Fruit fly (Drosophila melanogaster) whole organism, wandering third instar larva: ENCODE results near the gene CG7900.

Source experiments
- GATAd ChIP-seq: sonication (Bioruptor generic); optimal IDR thresholded peaks from 2 replicates; lab custom pipeline; 2016; ENCODE audit warnings: missing biosample characterization, missing genetic modification characterization
- Hnf4 ChIP-seq: fragments of 200-800 bp; sonication (Bioruptor generic); optimal IDR thresholded peaks from 2 replicates; lab custom pipeline; 2016; ENCODE audit warnings: missing biosample characterization, mild to moderate bottlenecking, missing genetic modification characterization
- Mio ChIP-seq: sonication (Bioruptor generic); optimal IDR thresholded peaks from 2 replicates; lab custom pipeline; 2016; ENCODE audit warnings: missing biosample characterization, missing genetic modification characterization
- N ChIP-seq: fragments of >200 bp; optimal IDR thresholded peaks from 2 replicates; lab custom pipeline; 2018; ENCODE audit warnings: missing biosample characterization, missing external identifiers, missing genetic modification characterization
- OdsH ChIP-seq: fragments of 200-800 bp; sonication (Bioruptor generic); optimal IDR thresholded peaks from 2 replicates; lab custom pipeline; 2016; ENCODE audit warnings: missing biosample characterization, mild to moderate bottlenecking, missing genetic modification characterization
- Vsx2 ChIP-seq: fragments of 200-300, 225-300 bp; sonication (Bioruptor generic); optimal IDR thresholded peaks from 2 replicates; lab custom pipeline; 2018; ENCODE audit warnings: missing biosample characterization, missing genetic modification characterization; ENCODE audit not compliant: partially characterized antibody
- foxo ChIP-seq, 2 experiments: fragments of 200-800 bp; sonication (Bioruptor generic); optimal IDR thresholded peaks; 2 replicates in 1 of 2; 3 replicates in 1 of 2; lab custom pipeline; 2016 to 2017; ENCODE audit warnings: missing biosample characterization in 2 of 2, missing genetic modification characterization in 2 of 2
- fru ChIP-seq: fragments of 200-800 bp; sonication (Bioruptor generic); optimal IDR thresholded peaks from 3 replicates; lab custom pipeline; 2016; ENCODE audit warnings: missing biosample characterization, mild to moderate bottlenecking, missing genetic modification characterization
- h ChIP-seq: fragments of 200-800 bp; sonication (Bioruptor generic); optimal IDR thresholded peaks from 3 replicates; lab custom pipeline; 2016; ENCODE audit warnings: missing biosample characterization, mild to moderate bottlenecking, missing genetic modification characterization
- lola ChIP-seq: fragments of >200 bp; optimal IDR thresholded peaks from 2 replicates; lab custom pipeline; 2017; ENCODE audit warnings: missing biosample characterization, missing genetic modification characterization
- psq ChIP-seq: fragments of 200-800 bp; sonication (Bioruptor generic); optimal IDR thresholded peaks from 3 replicates; lab custom pipeline; 2017; ENCODE audit warnings: missing biosample characterization, mild to moderate bottlenecking, missing genetic modification characterization, moderate library complexity
- sage ChIP-seq: fragments of 200-800 bp; sonication (Bioruptor generic); optimal IDR thresholded peaks from 2 replicates; lab custom pipeline; 2016; ENCODE audit warnings: missing biosample characterization, mild to moderate bottlenecking, missing genetic modification characterization

- TF ChIP-seq psq (GFP tag; lab: Kevin White, UChicago) = peak; percentile 80
- TF ChIP-seq fru (GFP tag; lab: Kevin White, UChicago) = peak; percentile 84
- TF ChIP-seq lola (GFP tag; lab: Kevin White, UChicago) = no peak
- no peak for TF ChIP-seq GATAd (GFP tag; lab: Kevin White, UChicago)
- peak; percentile 42 for TF ChIP-seq Hnf4 (GFP tag; lab: Kevin White, UChicago)
- TF ChIP-seq sage (GFP tag; lab: Kevin White, UChicago) = peak; percentile 38
- TF ChIP-seq N (GFP tag; lab: Kevin White, UChicago) = no peak
- peak in 1 of 2 experiments; percentile 83 for TF ChIP-seq foxo (GFP tag; optimal IDR thresholded peaks at IDR 0.05; lab: Kevin White, UChicago)
- TF ChIP-seq OdsH = peak; percentile 75
- peak; percentile 70 for TF ChIP-seq h (GFP tag; lab: Kevin White, UChicago)
- no peak for TF ChIP-seq Mio (GFP tag; lab: Kevin White, UChicago)
- TF ChIP-seq Vsx2 (GFP tag; lab: Kevin White, UChicago) = no peak
Observed at dm6 chr3R:8112880-8113832, 19.2 kb downstream of the CG7900 start.
